Worm (Caenorhabditis elegans) whole organism, early embryonic: ENCODE data around the gene F47B7.5.

Source experiments
- ama-1 ChIP-seq: fragments of 150-350 bp; optimal IDR thresholded peaks from 2 replicates; lab custom pipeline; 2014
- ceh-36 ChIP-seq: sonication (generic microtip); optimal IDR thresholded peaks from 2 replicates; lab custom pipeline; 2016; ENCODE audit warnings: missing genetic modification characterization, inconsistent platforms, missing compliant biosample characterization
- flt-1 ChIP-seq: fragments of 200-800 bp; sonication (Bioruptor generic); IDR thresholded peaks from 2 replicates; pipeline ENCODE4 v1.3.6; 2022; ENCODE audit warnings: missing genetic modification characterization, missing compliant biosample characterization

DNA sequence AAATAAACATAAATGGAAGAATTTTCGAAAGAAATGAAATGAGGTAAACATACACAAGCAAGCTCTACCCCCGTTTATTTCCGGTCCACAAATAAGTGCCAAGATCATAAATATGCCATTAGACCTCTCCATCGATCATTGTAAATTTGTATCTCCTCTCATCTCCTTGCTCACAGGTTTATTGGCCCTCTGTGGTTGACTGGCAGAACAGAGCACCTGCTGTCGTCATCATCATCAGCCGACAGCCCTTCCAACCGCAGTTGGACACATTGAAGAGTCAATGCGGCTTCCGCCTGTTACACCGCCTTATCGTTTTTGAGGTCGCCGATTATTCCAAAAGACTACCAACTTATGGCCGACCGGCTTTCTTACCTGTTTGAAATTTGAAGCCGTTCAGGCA lies 30.0 kb downstream of the F47B7.5 start:
- TF ChIP-seq ama-1 (lab: Kevin White, UChicago) (no peak), ceh-36 (tag; lab: Kevin White, UChicago) (no peak), flt-1 (GFP tag; lab: Robert Waterston, UW) (no peak)
